Fruit fly (Drosophila melanogaster): ENCODE results near the gene CG14022.

Gene CG14022

DNA sequence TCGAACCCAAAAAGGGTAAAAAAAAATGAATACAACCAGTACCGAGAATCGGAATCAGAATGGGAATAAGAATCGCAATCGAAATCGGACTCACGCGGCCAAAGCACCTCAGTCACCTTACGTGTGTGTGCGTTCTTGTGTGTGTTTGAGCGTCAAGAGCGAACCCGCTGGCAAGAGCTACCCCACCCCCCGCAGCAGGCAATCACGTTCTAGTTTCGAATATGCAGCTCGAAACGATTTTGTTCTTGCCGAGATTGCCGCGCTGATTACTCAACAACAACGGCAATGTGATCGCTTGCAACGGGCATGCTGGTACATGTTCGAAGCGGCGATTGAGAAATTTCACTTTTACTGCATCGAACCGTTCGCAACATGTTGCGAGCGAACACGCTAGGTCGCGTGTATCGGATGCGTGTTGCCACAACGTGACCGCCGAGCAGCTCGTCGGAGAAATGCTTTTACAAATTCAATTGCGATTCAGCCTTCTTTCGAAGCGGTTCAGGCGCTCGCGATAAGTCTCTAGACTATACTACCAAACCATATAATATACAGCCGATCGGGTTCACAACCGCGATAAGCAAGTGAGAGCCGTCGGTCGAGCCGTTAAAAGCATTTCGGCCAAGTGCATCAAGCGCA lies 23.3 kb downstream of the CG14022 start (continued):
- peak; percentile 40 for TF ChIP-seq CG6808 (GFP tag; optimal IDR thresholded peaks at IDR 0.05)
- peak; percentile 49; the same call in 2 of the 3 replicates for TF ChIP-seq CG6163 (GFP tag; IDR thresholded peaks at IDR 0.05)
- no peak for TF ChIP-seq fkh (GFP tag; optimal IDR thresholded peaks at IDR 0.05)
- peak; percentile 9 for TF ChIP-seq net (GFP tag; optimal IDR thresholded peaks at IDR 0.05)
- TF ChIP-seq CG34406 (GFP tag; optimal IDR thresholded peaks at IDR 0.05), result no peak
- no peak for TF ChIP-seq Lpt (GFP tag; optimal IDR thresholded peaks at IDR 0.05)
- TF ChIP-seq pdm3 (GFP tag; optimal IDR thresholded peaks at IDR 0.05), result no peak
- peak; percentile 49; the same call in 1 of the 3 replicates for TF ChIP-seq eg (GFP tag; IDR thresholded peaks at IDR 0.05)

DNA sequence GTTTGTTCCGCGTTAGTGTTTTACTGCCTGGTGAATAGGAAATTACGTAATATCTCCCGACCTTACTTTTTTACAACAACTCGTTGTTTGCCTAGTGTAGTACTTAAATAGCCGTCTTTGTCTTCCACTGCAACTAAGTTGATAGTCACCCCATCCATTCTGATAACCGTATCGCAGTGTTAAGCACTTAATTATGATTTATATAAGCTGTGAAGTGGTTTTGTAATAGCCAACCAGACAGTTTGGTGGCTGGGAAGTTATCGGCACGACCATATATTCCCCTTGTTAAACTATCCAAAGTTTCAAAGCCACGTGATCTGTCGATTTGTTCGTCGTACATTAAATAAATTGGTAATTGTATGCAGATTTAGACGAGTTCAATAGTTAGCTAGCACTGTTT lies 24.3 kb downstream of the CG14022 start:
- no peak for TF ChIP-seq dac (GFP tag; optimal IDR thresholded peaks at IDR 0.05)
- TF ChIP-seq CG7368 (GFP tag; optimal IDR thresholded peaks at IDR 0.05), result no peak
- peak; percentile 49 for TF ChIP-seq dsx (GFP tag; optimal IDR thresholded peaks at IDR 0.05; ENCODE audit: poor library complexity, severe bottlenecking)
- peak; percentile 12 for TF ChIP-seq vri (GFP tag; optimal IDR thresholded peaks at IDR 0.05)
- TF ChIP-seq CG6808 (GFP tag; optimal IDR thresholded peaks at IDR 0.05), result no peak
- no peak for TF ChIP-seq lz (GFP tag; optimal IDR thresholded peaks at IDR 0.05)
- TF ChIP-seq CG11294 (GFP tag; IDR thresholded peaks at IDR 0.05), result no peak
- no peak for TF ChIP-seq CG3919 (GFP tag; optimal IDR thresholded peaks at IDR 0.05)
- no peak for TF ChIP-seq achi (GFP tag; optimal IDR thresholded peaks at IDR 0.05)
- no peak for TF ChIP-seq esn (GFP tag; optimal IDR thresholded peaks at IDR 0.05)
- TF ChIP-seq CG32006 (GFP tag; optimal IDR thresholded peaks at IDR 0.05), result no peak

DNA sequence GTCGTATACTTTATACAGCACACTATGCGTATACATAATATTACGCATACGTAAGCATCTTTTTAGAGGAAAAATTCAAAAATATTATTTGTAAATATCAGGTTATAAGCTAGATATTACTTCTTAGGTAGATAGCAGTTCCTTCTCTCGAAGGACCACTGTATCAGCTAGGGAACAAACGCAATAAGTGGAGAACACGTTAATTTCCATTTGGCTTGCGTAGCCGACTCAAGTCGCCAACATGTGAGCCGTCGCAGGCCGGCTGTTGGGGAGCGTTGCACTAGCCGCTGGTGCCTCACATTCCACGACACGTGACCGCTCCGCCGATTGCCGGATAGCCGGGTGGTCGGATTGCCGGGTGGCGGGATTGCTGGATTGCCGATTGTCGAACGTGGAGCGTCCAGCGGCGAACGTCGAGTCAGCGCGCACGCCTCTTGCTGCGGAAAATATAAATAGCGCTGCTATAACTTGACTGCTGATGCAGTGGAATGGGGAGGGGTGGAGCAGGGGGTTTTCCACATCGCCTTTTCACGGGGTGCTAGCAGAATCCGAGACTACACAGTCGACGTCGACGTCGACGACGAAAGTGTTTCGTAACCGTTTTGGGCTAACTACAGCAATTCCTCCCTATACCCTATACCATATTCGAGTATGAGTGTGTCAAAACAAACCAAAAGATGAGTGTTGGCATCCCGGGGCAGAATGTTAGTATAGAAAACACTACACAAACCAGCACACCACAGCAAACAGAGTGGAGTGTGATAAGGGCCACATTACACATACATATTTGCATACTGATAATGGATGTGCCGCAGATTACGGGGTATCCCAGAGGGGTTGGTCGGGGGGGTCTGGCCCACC lies 25.4 kb downstream of the CG14022 start:
- TF ChIP-seq svp (GFP tag) (peak; percentile 64), CG11294 (GFP tag; IDR thresholded peaks at IDR 0.05) (peak; percentile 28; the same call in 1 of the 2 replicates), Hr4 (GFP tag; optimal IDR thresholded peaks at IDR 0.05) (peak; percentile 19), acj6 (GFP tag; optimal IDR thresholded peaks at IDR 0.05) (peak; percentile 35), Hr39 (GFP tag; optimal IDR thresholded peaks at IDR 0.05) (peak; percentile 1), topi (GFP tag; optimal IDR thresholded peaks at IDR 0.05) (peak; percentile 1), fd59A (GFP tag; optimal IDR thresholded peaks at IDR 0.05) (no peak), Gug (GFP tag; IDR thresholded peaks at IDR 0.05) (peak; percentile 51; the same call in 1 of the 2 replicates), Met (GFP tag; optimal IDR thresholded peaks at IDR 0.05) (no peak), CG15336 (GFP tag; IDR thresholded peaks at IDR 0.05) (peak; percentile 55; the same call in 1 of the 2 replicates), CG6163 (GFP tag; IDR thresholded peaks at IDR 0.05) (peak; percentile 63), Eip78C (GFP tag) (peak; percentile 80), CG32006 (GFP tag; optimal IDR thresholded peaks at IDR 0.05) (peak; percentile 20), Ets21C (GFP tag; optimal IDR thresholded peaks at IDR 0.05) (no peak), eg (GFP tag; IDR thresholded peaks at IDR 0.05) (peak; percentile 59; the same call in 2 of the 3 replicates), CG11762 (GFP tag; optimal IDR thresholded peaks at IDR 0.05; ENCODE audit: insufficient read depth) (no peak), fkh (GFP tag; optimal IDR thresholded peaks at IDR 0.05) (peak; percentile 89), CG8119 (GFP tag; IDR thresholded peaks at IDR 0.05) (peak; percentile 36; the same call in 1 of the 3 replicates), CG10669 (GFP tag; optimal IDR thresholded peaks at IDR 0.05) (peak; percentile 17), vri (GFP tag; optimal IDR thresholded peaks at IDR 0.05) (peak; percentile 84)

DNA sequence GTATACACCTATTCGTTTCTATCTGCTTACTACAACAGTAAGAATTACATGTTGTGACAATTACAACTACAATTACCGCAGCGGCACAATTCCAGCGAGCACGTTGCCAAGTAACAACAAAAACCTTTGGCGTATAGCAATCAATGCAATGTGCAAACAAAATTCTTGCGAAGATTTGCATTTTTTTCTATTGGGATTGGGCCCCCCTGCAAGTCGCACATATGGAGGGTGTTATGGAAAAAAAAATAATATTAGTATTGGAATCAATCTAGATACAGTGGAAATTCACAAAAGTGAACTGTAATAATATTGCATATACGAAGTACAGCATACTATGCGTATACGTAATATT lies 26.0 kb downstream of the CG14022 start:
- TF ChIP-seq Eip78C (GFP tag) (peak; percentile 35), CG10631 (GFP tag; optimal IDR thresholded peaks at IDR 0.05) (no peak), Hr39 (GFP tag; optimal IDR thresholded peaks at IDR 0.05) (no peak), Gug (GFP tag; IDR thresholded peaks at IDR 0.05) (no peak), CG9139 (GFP tag; optimal IDR thresholded peaks at IDR 0.05) (no peak), CG32006 (GFP tag; optimal IDR thresholded peaks at IDR 0.05) (peak; percentile 24)
